Worm (Caenorhabditis elegans): ENCODE data around the gene F14D7.12.

F14D7.12 gene

ce11 chrV:14282222-14282709 lies 17.5 kb upstream of the F14D7.12 start, which contains the start of the genes srt-74 and F40G12.9:
Gene srt-74, minus strand, starts transcription at chrV:14282322.
Gene F40G12.9, plus strand, starts transcription at chrV:14282659.
- TF ChIP-seq che-1 (tag; optimal IDR thresholded peaks at IDR 0.05), result no peak

DNA sequence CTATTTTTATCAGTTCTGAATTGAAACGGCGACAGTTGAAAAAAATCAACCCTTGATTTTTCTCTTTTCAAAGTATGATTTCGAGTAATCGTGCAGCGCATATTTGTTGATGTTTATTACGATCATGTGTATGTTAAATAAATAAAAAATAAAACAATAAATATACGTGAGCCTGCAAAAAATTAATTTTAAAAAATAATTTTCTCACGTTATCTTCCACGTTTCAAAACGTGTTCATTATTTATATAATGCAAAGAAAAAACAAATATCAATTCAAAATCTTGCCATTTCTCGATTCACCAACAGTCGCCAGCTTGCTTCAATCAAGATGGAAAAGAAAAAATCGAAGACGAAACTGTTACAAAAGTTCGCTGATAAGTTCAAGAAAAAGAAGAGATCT lies 16.6 kb upstream of the F14D7.12 start, which contains the start of gene F40G12.10:
Gene F40G12.10 (plus strand): TSS at position 301 of the 400 bp plus-strand sequence.
- TF ChIP-seq zip-5 (tag; optimal IDR thresholded peaks at IDR 0.05) (no peak), ceh-45 (GFP tag; IDR thresholded peaks at IDR 0.05) (no peak), ceh-30 (tag; optimal IDR thresholded peaks at IDR 0.05) (no peak), ceh-9 (tag; optimal IDR thresholded peaks at IDR 0.05) (no peak), pag-3 (tag; optimal IDR thresholded peaks at IDR 0.05; ENCODE audit: borderline replicate concordance) (no peak), pha-2 (tag; optimal IDR thresholded peaks at IDR 0.05) (no peak), fax-1 (tag; optimal IDR thresholded peaks at IDR 0.05) (no peak), ceh-6 (GFP tag; optimal IDR thresholded peaks at IDR 0.05) (no peak), nfya-1 (tag; optimal IDR thresholded peaks at IDR 0.05) (no peak), pax-1 (tag; optimal IDR thresholded peaks at IDR 0.05) (no peak), gmeb-2 (tag; optimal IDR thresholded peaks at IDR 0.05) (no peak), ceh-18 (tag; optimal IDR thresholded peaks at IDR 0.05) (no peak), sdc-2 (tag; optimal IDR thresholded peaks at IDR 0.05) (no peak), unc-86 (tag; optimal IDR thresholded peaks at IDR 0.05) (no peak), hlh-8 (tag; optimal IDR thresholded peaks at IDR 0.05) (no peak), syd-9 (tag; optimal IDR thresholded peaks at IDR 0.05) (no peak), T23F11.4 (GFP tag; optimal IDR thresholded peaks at IDR 0.05) (no peak), ttx-3 (tag; optimal IDR thresholded peaks at IDR 0.05) (no peak), F13H6.1 (tag; optimal IDR thresholded peaks at IDR 0.05) (no peak)

DNA sequence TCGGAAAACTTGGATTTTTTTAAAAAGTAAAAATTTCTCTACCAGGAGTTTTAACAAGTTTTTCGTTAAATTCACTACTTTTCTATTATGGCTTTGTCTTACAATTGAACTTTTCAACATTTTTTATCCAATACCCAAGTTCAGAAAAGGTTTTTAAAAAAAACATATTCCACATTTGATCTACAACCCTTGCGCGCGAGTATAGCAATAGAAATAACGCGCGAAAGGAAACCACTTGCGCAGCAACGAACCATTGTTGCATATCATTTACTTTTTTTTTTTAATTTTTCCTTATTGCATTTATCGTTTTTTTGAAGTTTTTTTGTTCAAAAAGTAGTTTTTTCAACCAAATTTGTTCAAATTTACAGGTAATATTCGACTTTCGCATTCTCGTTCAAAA lies 14.0 kb upstream of the F14D7.12 start, which contains the start of gene F40G12.11:
Gene F40G12.11 (plus strand): TSS at position 369 of the 400 bp plus-strand sequence.
- TF ChIP-seq nhr-232 (tag; optimal IDR thresholded peaks at IDR 0.05), result no peak
- TF ChIP-seq ceh-19 (GFP tag; optimal IDR thresholded peaks at IDR 0.05), result no peak
- no peak for TF ChIP-seq ceh-31 (tag; optimal IDR thresholded peaks at IDR 0.05)
- TF ChIP-seq pat-9 (tag; optimal IDR thresholded peaks at IDR 0.05), result no peak
- TF ChIP-seq ceh-24 (tag; optimal IDR thresholded peaks at IDR 0.05), result no peak
- TF ChIP-seq elt-2 (tag; optimal IDR thresholded peaks at IDR 0.05), result no peak

ce11 chrV:14289363-14289762 lies 10.5 kb upstream of the F14D7.12 start, which contains the start of gene F14D7.1:
Gene F14D7.1, minus strand, starts transcription at chrV:14289463.
- TF ChIP-seq F13H6.1 (tag; optimal IDR thresholded peaks at IDR 0.05) (no peak), fax-1 (tag; optimal IDR thresholded peaks at IDR 0.05) (no peak), tbx-2 (tag; optimal IDR thresholded peaks at IDR 0.05) (no peak), C08G9.2 (tag; optimal IDR thresholded peaks at IDR 0.05) (no peak), ceh-2 (tag; optimal IDR thresholded peaks at IDR 0.05) (no peak), zip-5 (tag; optimal IDR thresholded peaks at IDR 0.05) (no peak), ceh-14 (tag; optimal IDR thresholded peaks at IDR 0.05) (no peak), unc-3 (GFP tag; conservative IDR thresholded peaks at IDR 0.05) (no peak), unc-3 (tag; optimal IDR thresholded peaks at IDR 0.05) (no peak), K09A11.1 (tag; optimal IDR thresholded peaks at IDR 0.05; ENCODE audit: insufficient read depth) (no peak), hlh-13 (GFP tag; optimal IDR thresholded peaks at IDR 0.05) (no peak), lim-6 (tag; optimal IDR thresholded peaks at IDR 0.05) (no peak), ztf-16 (tag; optimal IDR thresholded peaks at IDR 0.05) (no peak), ref-2 (tag; optimal IDR thresholded peaks at IDR 0.05) (no peak), ceh-30 (tag; optimal IDR thresholded peaks at IDR 0.05) (no peak), nfya-1 (tag; optimal IDR thresholded peaks at IDR 0.05) (no peak), ceh-31 (tag; optimal IDR thresholded peaks at IDR 0.05) (no peak)

All from whole organism, late embryonic.